Worm (Caenorhabditis elegans): ENCODE results near the gene F58D2.2.
"Not testable (repeated sequence)": the region's sequence is repeated elsewhere in the genome, so short reads cannot be mapped to it uniquely, and the experiment has no call there.

- not testable (repeated sequence) for TF ChIP-seq snpc-4 (GFP tag; optimal IDR thresholded peaks at IDR 0.05); bed-2 (GFP tag; IDR thresholded peaks at IDR 0.05); ets-4 (GFP tag; optimal IDR thresholded peaks at IDR 0.05); madf-3 (GFP tag; IDR thresholded peaks at IDR 0.05); nfya-1 (tag; optimal IDR thresholded peaks at IDR 0.05; ENCODE audit: borderline replicate concordance, insufficient read depth); efl-1 (GFP tag; optimal IDR thresholded peaks at IDR 0.05); snpc-3.4 (tag; optimal IDR thresholded peaks at IDR 0.05)
- peak in 1 of 4 experiments; percentile 36 for TF ChIP-seq snpc-4 (tag; optimal IDR thresholded peaks at IDR 0.05)
Observed at ce11 chrIV:13140792-13141191, 48.8 kb upstream of the F58D2.2 start.

Data from whole organism, young adult.